Worm (Caenorhabditis elegans): ENCODE data around the gene Y39B6A.37.

ce11 chrV:19024683-19025082 is 34.0 kb downstream of the Y39B6A.37 start, which contains the start of gene Y39B6A.29:
- TF ChIP-seq alr-1 (tag; optimal IDR thresholded peaks at IDR 0.05) (no peak), nhr-11 (tag; optimal IDR thresholded peaks at IDR 0.05) (no peak), sem-4 (tag; optimal IDR thresholded peaks at IDR 0.05) (no peak), skn-1 (tag; optimal IDR thresholded peaks at IDR 0.05) (no peak), unc-39 (tag; optimal IDR thresholded peaks at IDR 0.05) (no peak), nhr-77 (tag; optimal IDR thresholded peaks at IDR 0.05) (no peak), elt-3 (tag; optimal IDR thresholded peaks at IDR 0.05) (no peak), nhr-21 (tag; optimal IDR thresholded peaks at IDR 0.05) (no peak), unc-62 (GFP tag; optimal IDR thresholded peaks at IDR 0.05) (no peak), lsy-2 (tag; optimal IDR thresholded peaks at IDR 0.05) (no peak), nhr-23 (tag; optimal IDR thresholded peaks at IDR 0.05) (no peak), peb-1 (tag; optimal IDR thresholded peaks at IDR 0.05) (no peak), lin-13 (GFP tag; optimal IDR thresholded peaks at IDR 0.05) (no peak), mdl-1 (tag; optimal IDR thresholded peaks at IDR 0.05) (no peak)
